Worm (Caenorhabditis elegans) whole organism, late embryonic: ENCODE results near the gene srt-44.

Source experiments
- C08G9.2 ChIP-seq: sonication (generic microtip); optimal IDR thresholded peaks from 2 replicates; lab custom pipeline; 2016; ENCODE audit warnings: mild to moderate bottlenecking, missing genetic modification characterization, moderate library complexity, missing compliant biosample characterization
- fkh-10 ChIP-seq: fragments of 150-350 bp; optimal IDR thresholded peaks from 2 replicates; lab custom pipeline; 2014; ENCODE audit warnings: missing biosample characterization, missing genetic modification reagents, missing genetic modification characterization
- sox-2 ChIP-seq: fragments of 200-800 bp; sonication (Bioruptor generic); IDR thresholded peaks from 2 replicates; pipeline ENCODE4 v1.3.6; 2022; ENCODE audit warnings: missing genetic modification reagents, missing genetic modification characterization, missing compliant biosample characterization

DNA sequence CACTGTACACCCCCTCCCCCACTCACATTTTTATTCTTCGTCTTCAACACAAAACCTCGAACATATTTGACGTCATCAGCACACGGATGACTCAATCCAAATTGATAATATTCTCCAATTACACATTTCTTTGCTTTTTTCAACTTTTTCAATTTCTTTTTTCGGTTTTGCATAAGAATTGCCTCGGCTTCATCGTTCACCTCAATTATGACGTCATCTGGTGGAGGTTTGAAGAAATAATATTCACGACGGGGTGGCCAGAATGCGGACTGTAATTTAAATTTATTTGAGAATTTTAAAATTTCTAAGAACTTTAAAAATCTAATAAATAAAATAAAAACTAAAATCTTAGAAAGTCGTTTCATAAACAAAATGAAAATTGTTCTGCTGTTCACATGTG, 39.6 kb upstream of the srt-44 start:
- TF ChIP-seq sox-2 (GFP tag; lab: Robert Waterston, UW) (no peak), C08G9.2 (tag; lab: Kevin White, UChicago) (no peak), fkh-10 (GFP tag; lab: Kevin White, UChicago) (no peak)
